Fruit fly (Drosophila melanogaster) whole organism: ENCODE results near the gene Ir75a.

Experiments used
- CG8478 ChIP-seq: fragments of >200 bp; optimal IDR thresholded peaks from 2 replicates; lab custom pipeline; 2018; ENCODE audit warnings: inconsistent platforms
- Dll ChIP-seq: fragments of >200 bp; optimal IDR thresholded peaks from 2 replicates; lab custom pipeline; 2017
- EcR ChIP-seq, 2 experiments: fragments of >200 bp; optimal IDR thresholded peaks; 2 replicates each; lab custom pipeline; 2017; ENCODE audit warnings: missing biosample characterization in 2 of 2, missing genetic modification characterization in 2 of 2, missing genetic modification reagents in 2 of 2
- pan ChIP-seq: fragments of >200 bp; optimal IDR thresholded peaks from 2 replicates; lab custom pipeline; 2017
- psq ChIP-seq: fragments of >200 bp; optimal IDR thresholded peaks from 2 replicates; lab custom pipeline; 2017
- usp ChIP-seq: fragments of >200 bp; optimal IDR thresholded peaks from 2 replicates; lab custom pipeline; 2017; ENCODE audit warnings: missing biosample characterization, missing genetic modification characterization, mixed read lengths

Ir75a gene

DNA sequence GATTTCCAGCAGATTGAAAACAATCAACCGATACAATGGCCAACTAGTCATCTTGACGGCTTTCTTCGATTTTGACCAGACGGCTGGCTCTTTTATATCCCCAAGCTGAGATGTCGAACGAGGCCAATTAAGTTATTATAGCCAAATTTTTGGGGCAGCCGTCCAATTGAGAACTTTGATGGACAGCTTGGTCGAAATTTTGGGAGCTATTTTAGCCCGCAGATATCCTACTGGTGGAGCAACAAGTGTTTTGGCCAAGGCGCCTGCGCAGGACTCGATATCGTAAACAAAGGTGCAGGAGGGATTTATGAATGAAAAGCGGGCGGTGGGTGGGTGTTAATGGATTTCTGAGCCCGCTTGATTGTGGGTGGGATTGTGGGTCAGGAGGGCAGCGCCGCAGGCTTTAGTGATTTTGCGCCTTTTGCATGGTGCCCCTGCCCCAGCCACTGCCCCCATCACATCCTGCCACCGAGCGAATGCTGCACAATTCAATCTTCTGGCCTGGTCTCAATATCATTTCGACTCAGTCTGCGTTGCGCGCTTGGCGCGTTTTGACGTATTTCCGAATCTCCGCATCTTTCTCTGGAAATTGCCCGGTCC lies 5.2 kb upstream of the Ir75a start, which contains the start of the genes Ir75c and Grd:
Ir75c (minus strand) TSS at position 51 of the 600 bp plus-strand sequence.
Grd (plus strand) TSS at position 550 of the 600 bp plus-strand sequence.
- TF ChIP-seq psq (lab: Kevin White, UChicago) (no peak), EcR (GFP tag; optimal IDR thresholded peaks at IDR 0.05; lab: Kevin White, UChicago) (no peak), pan (lab: Kevin White, UChicago) (no peak), usp (GFP tag; lab: Kevin White, UChicago) (no peak), CG8478 (lab: Kevin White, UChicago) (no peak), Dll (lab: Kevin White, UChicago) (no peak)

DNA sequence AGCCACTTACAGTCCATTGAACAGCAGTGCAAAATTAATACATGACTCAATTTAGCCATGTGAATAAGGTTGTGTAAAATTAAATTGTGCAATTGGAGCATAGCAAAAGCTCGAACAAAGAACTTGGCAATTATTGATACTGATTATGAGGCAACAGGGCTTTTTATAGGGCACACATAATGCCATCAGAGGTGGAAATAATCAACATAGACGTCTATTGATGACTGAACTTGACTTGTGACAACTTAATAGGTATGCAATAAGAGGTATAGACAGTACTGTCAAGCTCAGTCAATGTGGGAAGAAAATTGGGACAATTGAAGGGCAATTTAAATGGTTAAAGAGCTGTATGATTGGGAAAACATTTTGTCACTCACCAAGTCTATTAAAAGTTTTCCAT lies 2.4 kb upstream of the Ir75a start, which contains the start of gene Ir75b:
Ir75b (minus strand) TSS at position 101 of the 400 bp plus-strand sequence.
- TF ChIP-seq usp (GFP tag; lab: Kevin White, UChicago), result no peak
- TF ChIP-seq Dll (lab: Kevin White, UChicago), result no peak
- TF ChIP-seq CG8478 (lab: Kevin White, UChicago), result no peak
- TF ChIP-seq pan (lab: Kevin White, UChicago), result no peak
- no peak for TF ChIP-seq psq (lab: Kevin White, UChicago)
- no peak for TF ChIP-seq EcR (GFP tag; optimal IDR thresholded peaks at IDR 0.05; lab: Kevin White, UChicago)

DNA sequence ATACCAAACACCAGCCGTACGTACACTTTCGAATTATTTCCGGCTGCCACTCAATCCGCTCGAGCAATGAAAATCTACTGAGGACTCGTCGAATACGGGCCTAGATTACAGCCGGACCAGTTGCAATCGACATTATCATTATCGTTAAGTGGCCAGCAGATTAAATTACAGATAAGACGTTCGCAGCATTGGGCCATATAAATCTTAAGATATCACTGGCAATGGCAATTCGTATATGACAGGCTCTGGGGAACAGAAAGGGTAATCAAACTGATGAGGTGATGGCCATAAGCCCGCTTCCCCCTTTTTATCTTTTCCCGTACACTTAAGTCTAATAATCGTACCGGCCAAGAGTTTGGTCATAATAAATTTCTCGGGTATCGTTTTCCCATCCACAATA lies 3.7 kb downstream of the Ir75a start, which contains the start of gene Cln3:
Cln3 (minus strand) TSS at position 84 of the 400 bp plus-strand sequence.
- TF ChIP-seq psq (lab: Kevin White, UChicago), result no peak
- TF ChIP-seq EcR (GFP tag; optimal IDR thresholded peaks at IDR 0.05; lab: Kevin White, UChicago), result no peak
- no peak for TF ChIP-seq Dll (lab: Kevin White, UChicago)
- no peak for TF ChIP-seq CG8478 (lab: Kevin White, UChicago)
- no peak for TF ChIP-seq pan (lab: Kevin White, UChicago)
- no peak for TF ChIP-seq usp (GFP tag; lab: Kevin White, UChicago)

DNA sequence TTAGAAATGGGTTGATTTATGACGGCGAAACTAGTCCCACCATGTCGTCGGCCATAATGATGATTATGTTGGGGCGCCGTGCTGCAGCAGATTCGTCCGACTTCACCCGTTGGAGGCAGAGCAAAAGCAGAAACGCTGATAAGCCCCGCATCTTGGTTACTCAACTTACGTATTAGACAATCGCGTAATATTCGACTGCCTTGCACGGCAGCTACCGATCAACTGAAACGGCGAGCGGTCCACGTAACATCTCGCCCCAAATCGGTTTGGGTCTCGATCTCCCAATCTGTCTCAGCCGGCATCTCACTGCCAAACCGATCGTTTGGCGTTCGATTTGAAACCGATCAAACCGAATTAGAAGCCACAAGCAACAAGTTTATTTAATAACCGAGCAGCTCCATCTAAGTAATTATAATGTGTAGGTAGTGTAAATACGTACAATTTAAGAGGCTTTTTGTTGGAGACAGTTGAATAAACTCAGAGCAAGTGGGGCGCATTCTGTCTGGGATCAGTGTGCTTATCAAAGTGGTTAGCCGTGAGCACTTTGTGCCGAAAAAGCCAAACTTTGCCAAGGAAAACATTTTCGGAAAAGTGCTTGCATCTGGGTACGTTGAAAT lies 9.0 kb downstream of the Ir75a start, which contains the start of gene CG32191:
CG32191 (minus strand) TSS at position 550 of the 617 bp plus-strand sequence.
- TF ChIP-seq Dll (lab: Kevin White, UChicago) (no peak), pan (lab: Kevin White, UChicago) (no peak), psq (lab: Kevin White, UChicago) (no peak), CG8478 (lab: Kevin White, UChicago) (no peak), usp (GFP tag; lab: Kevin White, UChicago) (no peak), EcR (GFP tag; optimal IDR thresholded peaks at IDR 0.05; lab: Kevin White, UChicago) (no peak)

DNA sequence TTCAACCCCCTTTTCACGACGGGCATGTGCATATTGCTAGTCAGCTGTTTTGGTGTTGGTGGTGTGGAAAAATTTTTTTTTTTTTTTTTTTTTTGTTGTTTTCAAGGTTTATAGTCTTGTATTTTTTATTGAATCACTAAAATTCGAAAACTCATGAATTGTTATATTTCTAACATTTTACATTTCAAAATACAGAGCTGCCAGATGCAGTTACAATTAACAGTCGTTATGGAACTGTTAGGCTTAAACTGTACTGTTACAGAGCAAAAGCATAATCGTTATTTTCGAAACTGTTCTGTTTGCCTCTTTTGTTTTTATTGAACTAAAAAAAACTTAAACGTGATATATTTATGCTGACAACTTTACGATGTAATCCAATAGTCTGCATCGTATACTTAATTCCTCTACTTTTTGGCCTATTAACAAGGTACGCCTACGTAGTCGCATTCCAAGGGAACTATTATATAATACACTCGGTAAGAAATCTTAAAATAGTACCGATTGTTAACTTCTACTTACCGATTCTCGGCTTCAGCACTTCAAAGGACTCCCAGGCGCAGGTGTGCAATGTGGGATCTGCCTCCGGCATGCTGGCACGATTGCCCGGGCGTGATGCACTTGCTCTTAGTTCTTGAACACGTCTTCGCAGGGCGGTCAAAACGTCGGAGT lies 11.2 kb downstream of the Ir75a start, which contains the start of gene CG32187:
CG32187 (minus strand) TSS at position 9 of the 669 bp plus-strand sequence.
- no peak for TF ChIP-seq Dll (lab: Kevin White, UChicago)

DNA sequence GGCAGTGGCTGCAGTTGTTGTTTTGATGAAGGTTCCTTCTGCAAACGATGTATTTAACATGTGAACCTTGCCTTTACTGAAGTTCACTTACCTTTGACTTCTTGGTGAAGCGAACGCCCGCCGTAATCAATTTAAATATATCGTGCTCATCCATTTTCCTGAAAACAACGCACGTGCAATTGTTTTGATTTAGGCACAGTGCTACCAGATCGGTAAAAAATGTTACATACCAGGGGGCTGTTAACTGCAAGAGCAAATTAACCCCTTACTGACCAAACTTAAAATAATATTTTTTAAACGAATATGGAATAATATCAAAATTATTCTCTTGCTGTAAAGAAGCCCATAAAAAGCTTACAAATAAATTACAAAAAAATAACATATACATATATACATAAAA lies 13.2 kb downstream of the Ir75a start, which contains the start of gene ais:
ais (minus strand) TSS at position 205 of the 400 bp plus-strand sequence.
- TF ChIP-seq CG8478 (lab: Kevin White, UChicago), result no peak
- TF ChIP-seq EcR (GFP tag; optimal IDR thresholded peaks at IDR 0.05; lab: Kevin White, UChicago), result no peak
- TF ChIP-seq usp (GFP tag; lab: Kevin White, UChicago), result no peak
- TF ChIP-seq psq (lab: Kevin White, UChicago), result no peak
- no peak for TF ChIP-seq Dll (lab: Kevin White, UChicago)
- TF ChIP-seq pan (lab: Kevin White, UChicago), result no peak

DNA sequence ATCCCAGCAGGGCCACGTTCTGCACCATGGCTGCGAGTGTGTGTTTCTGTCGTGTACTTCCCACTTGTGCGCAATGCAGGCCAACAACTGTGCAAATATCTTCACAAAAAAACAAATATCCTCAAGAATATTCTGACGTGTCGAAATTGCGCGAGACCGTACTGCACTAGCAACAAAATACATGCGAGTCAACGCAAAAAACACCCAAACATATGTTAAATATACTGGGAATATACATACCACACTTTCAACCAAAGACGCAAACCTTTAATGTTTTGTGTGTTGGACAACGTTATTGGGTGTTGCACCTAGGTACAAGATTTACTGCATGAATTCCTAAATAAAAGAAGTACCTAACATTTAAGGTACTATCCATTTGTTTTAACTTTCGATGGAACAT lies 15.6 kb downstream of the Ir75a start, which contains the start of gene NUCB1:
NUCB1 (minus strand) TSS at position 173 of the 400 bp plus-strand sequence.
- TF ChIP-seq pan (lab: Kevin White, UChicago) (no peak), psq (lab: Kevin White, UChicago) (no peak), Dll (lab: Kevin White, UChicago) (no peak), usp (GFP tag; lab: Kevin White, UChicago) (no peak), CG8478 (lab: Kevin White, UChicago) (no peak), EcR (GFP tag; optimal IDR thresholded peaks at IDR 0.05; lab: Kevin White, UChicago) (no peak)

DNA sequence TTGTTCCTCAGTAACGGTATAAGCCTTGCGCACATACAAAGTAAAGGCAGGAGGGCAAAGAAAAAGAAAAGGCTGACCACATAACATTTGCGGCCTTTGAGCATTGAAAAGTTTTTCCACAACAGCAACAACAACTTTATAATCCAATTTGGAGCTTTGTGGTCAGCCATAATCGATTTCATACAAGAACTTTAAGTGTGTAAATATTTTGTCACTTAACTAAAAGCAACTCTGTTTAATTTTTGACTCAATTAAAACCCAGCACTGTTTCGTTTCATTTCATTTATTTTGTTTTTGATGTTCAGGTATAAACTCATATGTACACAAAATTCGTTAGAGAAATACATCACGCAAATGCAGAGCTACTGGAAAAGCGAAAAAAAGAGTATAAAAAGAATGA lies 20.2 kb downstream of the Ir75a start, which contains the start of gene CG42816:
CG42816 (minus strand) TSS at position 101 of the 400 bp plus-strand sequence.
- TF ChIP-seq usp (GFP tag; lab: Kevin White, UChicago) (no peak), EcR (GFP tag; optimal IDR thresholded peaks at IDR 0.05; lab: Kevin White, UChicago) (no peak), pan (lab: Kevin White, UChicago) (no peak), psq (lab: Kevin White, UChicago) (no peak)

DNA sequence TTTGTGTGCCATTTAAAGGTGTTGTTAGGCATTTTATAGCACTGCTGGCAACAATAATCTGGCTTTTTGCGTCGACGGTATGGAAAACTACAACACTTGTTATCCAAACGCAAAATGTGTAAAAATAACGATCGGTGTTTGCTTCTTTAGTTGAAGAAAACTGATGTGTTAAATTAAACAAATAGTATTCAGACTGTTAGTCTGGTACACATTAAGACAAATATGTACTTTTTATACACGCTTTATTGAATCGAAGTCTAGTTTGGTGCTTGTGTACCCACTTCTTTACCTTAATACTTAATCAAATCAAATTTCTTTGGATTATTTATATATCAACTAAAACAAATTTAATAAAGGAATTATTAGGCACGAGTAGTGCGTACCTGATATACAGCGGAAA lies 26.2 kb downstream of the Ir75a start:
- TF ChIP-seq psq (lab: Kevin White, UChicago), result no peak
- TF ChIP-seq usp (GFP tag; lab: Kevin White, UChicago), result no peak

DNA sequence AAGACGTTTGTCGTGTGGAACGTTAAGA lies 26.4 kb downstream of the Ir75a start, which contains the start of gene CG42815:
CG42815 (minus strand) TSS at position 20 of the 28 bp plus-strand sequence.
- TF ChIP-seq psq (lab: Kevin White, UChicago) (no peak), CG8478 (lab: Kevin White, UChicago) (no peak), EcR (GFP tag; optimal IDR thresholded peaks at IDR 0.05; lab: Kevin White, UChicago) (no peak), Dll (lab: Kevin White, UChicago) (no peak), pan (lab: Kevin White, UChicago) (no peak), usp (GFP tag; lab: Kevin White, UChicago) (no peak)

DNA sequence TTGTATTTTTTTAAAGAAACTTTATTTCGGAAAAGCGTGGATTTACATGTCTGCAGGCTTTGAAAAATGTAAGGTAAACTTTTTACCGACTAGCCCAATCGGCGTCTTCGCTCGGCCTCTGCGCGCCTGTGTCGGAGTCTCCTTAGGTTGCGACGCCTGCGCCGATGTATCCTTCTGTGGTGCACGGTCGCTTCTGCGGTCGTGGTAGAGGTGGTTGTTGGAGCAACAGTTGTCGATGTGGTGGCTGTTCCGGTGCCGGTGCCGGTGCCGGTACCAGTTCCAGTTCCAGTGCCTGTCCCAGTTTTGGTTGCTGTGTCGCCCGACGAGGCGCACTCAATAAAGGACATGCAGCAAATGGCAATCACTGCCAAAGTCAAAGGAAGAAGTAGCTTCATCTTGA lies 26.7 kb downstream of the Ir75a start:
- no peak for TF ChIP-seq usp (GFP tag; lab: Kevin White, UChicago)
- no peak for TF ChIP-seq psq (lab: Kevin White, UChicago)
- TF ChIP-seq EcR (GFP tag; optimal IDR thresholded peaks at IDR 0.05; lab: Kevin White, UChicago), result no peak
- no peak for TF ChIP-seq pan (lab: Kevin White, UChicago)
- no peak for TF ChIP-seq CG8478 (lab: Kevin White, UChicago)
- no peak for TF ChIP-seq Dll (lab: Kevin White, UChicago)
